Worm (Caenorhabditis elegans): ENCODE data around the gene mlh-1.

mlh-1 gene

DNA sequence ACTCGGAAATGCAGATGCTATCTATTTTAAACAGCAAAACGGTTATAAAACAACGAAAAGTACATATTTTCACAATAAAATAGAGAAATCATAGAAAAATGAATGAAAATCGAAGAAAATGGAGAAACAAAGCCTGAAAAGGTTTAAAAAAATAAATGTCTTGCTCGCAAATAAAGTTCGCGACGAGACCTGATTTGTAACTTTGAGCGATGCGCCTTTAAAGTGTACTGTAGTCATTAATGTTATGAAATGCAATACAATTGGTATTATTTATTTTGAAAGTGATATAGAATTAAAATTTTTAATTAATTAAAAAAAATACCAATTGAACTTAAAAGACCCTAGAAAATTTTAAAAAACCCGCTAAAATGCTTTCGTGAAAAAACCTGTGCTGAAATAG, 46.9 kb upstream of the mlh-1 start:
- TF ChIP-seq ceh-48 (tag; optimal IDR thresholded peaks at IDR 0.05), result no peak
- TF ChIP-seq fkh-10 (GFP tag; optimal IDR thresholded peaks at IDR 0.05), result no peak
- no peak for TF ChIP-seq ahr-1 (tag; optimal IDR thresholded peaks at IDR 0.05)
- TF ChIP-seq ceh-45 (GFP tag; IDR thresholded peaks at IDR 0.05), result no peak
- TF ChIP-seq nhr-11 (tag; optimal IDR thresholded peaks at IDR 0.05), result no peak
- no peak for TF ChIP-seq gmeb-2 (tag; optimal IDR thresholded peaks at IDR 0.05)
- no peak for TF ChIP-seq ceh-19 (GFP tag; optimal IDR thresholded peaks at IDR 0.05)
- no peak for TF ChIP-seq dve-1 (tag; optimal IDR thresholded peaks at IDR 0.05)
- TF ChIP-seq nfya-1 (tag; optimal IDR thresholded peaks at IDR 0.05), result no peak
- no peak for TF ChIP-seq sox-4 (tag; optimal IDR thresholded peaks at IDR 0.05)

DNA sequence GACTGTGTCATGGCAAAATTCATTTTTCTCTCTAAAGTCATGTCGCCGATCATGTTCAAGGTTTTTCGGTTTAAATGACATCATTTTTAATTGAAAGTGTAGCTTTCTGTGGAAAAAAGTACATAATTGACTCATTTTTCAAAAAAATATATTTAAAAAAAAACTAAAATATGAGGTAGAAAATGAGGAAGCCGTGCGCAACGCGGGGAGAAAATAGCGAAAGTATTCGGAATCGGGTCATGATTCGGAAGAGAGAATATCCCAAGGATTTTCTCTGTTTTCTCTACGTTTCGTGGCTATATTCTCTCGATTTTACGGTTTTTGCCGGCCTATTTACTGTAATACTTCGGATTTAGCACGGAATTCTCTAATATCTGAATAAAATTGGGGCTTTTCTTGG, 46.3 kb upstream of the mlh-1 start:
- no peak for TF ChIP-seq dmd-4 (tag; optimal IDR thresholded peaks at IDR 0.05; ENCODE audit: borderline replicate concordance)
- no peak for TF ChIP-seq pag-3 (tag; optimal IDR thresholded peaks at IDR 0.05; ENCODE audit: borderline replicate concordance)
- TF ChIP-seq ztf-16 (tag; optimal IDR thresholded peaks at IDR 0.05), result no peak
- no peak for TF ChIP-seq ceh-18 (tag; optimal IDR thresholded peaks at IDR 0.05)
- TF ChIP-seq sox-4 (tag; optimal IDR thresholded peaks at IDR 0.05), result no peak
- TF ChIP-seq npax-4 (tag; optimal IDR thresholded peaks at IDR 0.05), result no peak
- TF ChIP-seq ahr-1 (tag; optimal IDR thresholded peaks at IDR 0.05), result no peak
- no peak for TF ChIP-seq ceh-6 (GFP tag; optimal IDR thresholded peaks at IDR 0.05)
- no peak for TF ChIP-seq zip-5 (tag; optimal IDR thresholded peaks at IDR 0.05)
- TF ChIP-seq T23F11.4 (GFP tag; optimal IDR thresholded peaks at IDR 0.05), result no peak
- TF ChIP-seq hlh-13 (GFP tag; optimal IDR thresholded peaks at IDR 0.05), result no peak
- no peak for TF ChIP-seq mec-3 (tag; optimal IDR thresholded peaks at IDR 0.05; ENCODE audit: borderline replicate concordance)
- no peak for TF ChIP-seq ceh-34 (tag; optimal IDR thresholded peaks at IDR 0.05)
- no peak for TF ChIP-seq unc-42 (tag; optimal IDR thresholded peaks at IDR 0.05)
- no peak for TF ChIP-seq gmeb-2 (tag; optimal IDR thresholded peaks at IDR 0.05)
- TF ChIP-seq pros-1 (tag; optimal IDR thresholded peaks at IDR 0.05), result no peak
- no peak for TF ChIP-seq fkh-10 (GFP tag; optimal IDR thresholded peaks at IDR 0.05)
- TF ChIP-seq tbx-7 (tag; optimal IDR thresholded peaks at IDR 0.05), result no peak
- TF ChIP-seq ceh-45 (GFP tag; IDR thresholded peaks at IDR 0.05), result no peak

DNA sequence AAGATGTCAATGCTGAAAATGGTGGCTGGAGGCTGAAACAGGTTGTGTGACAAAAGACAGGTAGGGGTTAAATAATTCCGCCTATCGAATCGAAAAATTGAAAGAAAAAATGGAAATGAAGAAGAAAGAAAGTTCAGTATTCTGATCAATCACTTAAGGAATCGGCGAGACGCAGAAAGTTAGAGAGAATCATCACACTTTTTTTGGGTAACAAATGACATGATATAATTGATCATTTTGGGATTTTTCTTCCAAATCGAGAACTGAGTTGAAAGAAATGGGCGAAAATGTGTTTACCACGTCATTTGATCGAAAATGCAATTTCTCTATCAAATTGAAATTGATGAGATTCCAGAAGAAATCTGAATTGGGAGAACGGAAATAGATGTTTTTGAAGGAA, 41.7 kb upstream of the mlh-1 start:
- TF ChIP-seq madf-2 (tag; optimal IDR thresholded peaks at IDR 0.05) (no peak), ceh-30 (tag; optimal IDR thresholded peaks at IDR 0.05) (no peak), ama-1 (optimal IDR thresholded peaks at IDR 0.05) (no peak), mec-3 (tag; optimal IDR thresholded peaks at IDR 0.05; ENCODE audit: borderline replicate concordance) (no peak), ceh-14 (tag; optimal IDR thresholded peaks at IDR 0.05) (no peak), ceh-48 (tag; optimal IDR thresholded peaks at IDR 0.05) (no peak), pag-3 (tag; optimal IDR thresholded peaks at IDR 0.05; ENCODE audit: borderline replicate concordance) (no peak), syd-9 (tag; optimal IDR thresholded peaks at IDR 0.05) (no peak), pqm-1 (tag; optimal IDR thresholded peaks at IDR 0.05) (no peak), dmd-4 (tag; optimal IDR thresholded peaks at IDR 0.05; ENCODE audit: borderline replicate concordance) (no peak), K09A11.1 (tag; optimal IDR thresholded peaks at IDR 0.05; ENCODE audit: insufficient read depth) (no peak), sox-2 (GFP tag; IDR thresholded peaks at IDR 0.05) (no peak), ref-2 (tag; optimal IDR thresholded peaks at IDR 0.05) (no peak), pha-2 (tag; optimal IDR thresholded peaks at IDR 0.05) (no peak), nfya-1 (tag; optimal IDR thresholded peaks at IDR 0.05) (no peak), ceh-22 (tag; optimal IDR thresholded peaks at IDR 0.05) (no peak), nhr-11 (tag; optimal IDR thresholded peaks at IDR 0.05) (no peak)

DNA sequence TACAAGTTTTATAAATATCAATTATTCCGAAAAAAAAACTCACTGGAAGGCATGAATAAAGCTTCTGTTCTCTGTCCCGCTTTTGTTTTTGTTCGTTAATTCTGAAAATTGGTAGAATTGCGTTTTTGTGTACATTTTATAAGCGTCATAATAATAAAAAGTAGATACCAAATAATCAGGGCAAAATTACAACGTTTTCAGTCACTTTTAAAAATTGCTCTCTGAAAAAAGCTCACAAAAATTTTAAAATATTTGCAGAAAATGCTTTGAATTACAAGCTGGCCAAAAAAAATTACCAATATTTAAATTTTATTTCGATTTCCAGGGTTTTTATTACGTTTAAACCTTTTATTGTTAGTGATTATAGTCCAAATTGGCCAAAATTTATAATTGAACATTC, 40.9 kb upstream of the mlh-1 start, which contains the start of gene scav-2:
scav-2 (minus strand) TSS at position 101 of the 400 bp plus-strand sequence.
- TF ChIP-seq fkh-10 (GFP tag; optimal IDR thresholded peaks at IDR 0.05), result no peak

DNA sequence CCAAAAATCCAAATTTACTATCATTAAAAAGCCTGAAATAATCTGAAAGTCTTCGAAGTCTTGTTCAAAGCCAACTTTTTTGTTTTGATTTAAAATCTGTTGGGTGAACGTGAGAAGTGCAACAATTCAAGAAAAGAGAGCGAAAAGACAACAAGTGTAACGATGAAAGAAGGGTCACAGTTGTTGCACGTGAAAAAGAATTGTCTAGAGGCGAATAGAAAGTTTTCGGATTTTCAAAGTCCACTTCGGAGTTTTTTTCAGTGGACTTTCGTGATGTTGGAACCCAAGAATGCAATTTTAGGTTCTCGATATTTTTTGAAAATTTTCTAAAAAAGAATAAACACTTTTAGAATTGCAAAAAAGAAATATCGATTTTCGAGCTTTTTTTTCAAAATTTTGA, 35.6 kb upstream of the mlh-1 start:
- no peak for TF ChIP-seq zip-5 (tag; optimal IDR thresholded peaks at IDR 0.05)
- TF ChIP-seq ceh-14 (tag; optimal IDR thresholded peaks at IDR 0.05), result no peak
- TF ChIP-seq pat-9 (tag; optimal IDR thresholded peaks at IDR 0.05), result no peak
- no peak for TF ChIP-seq ceh-31 (tag; optimal IDR thresholded peaks at IDR 0.05)
- no peak for TF ChIP-seq eyg-1 (tag; optimal IDR thresholded peaks at IDR 0.05)
- no peak for TF ChIP-seq hlh-30 (tag; optimal IDR thresholded peaks at IDR 0.05; ENCODE audit: insufficient read depth)
- no peak for TF ChIP-seq fkh-6 (tag; optimal IDR thresholded peaks at IDR 0.05)
- no peak for TF ChIP-seq nfya-1 (tag; optimal IDR thresholded peaks at IDR 0.05)
- TF ChIP-seq syd-9 (tag; optimal IDR thresholded peaks at IDR 0.05), result no peak
- TF ChIP-seq Y22D7AL.16 (tag; optimal IDR thresholded peaks at IDR 0.05), result no peak
- no peak for TF ChIP-seq lin-11 (tag; optimal IDR thresholded peaks at IDR 0.05)
- TF ChIP-seq sox-4 (tag; optimal IDR thresholded peaks at IDR 0.05), result no peak
- TF ChIP-seq ets-4 (tag; optimal IDR thresholded peaks at IDR 0.05), result no peak
- TF ChIP-seq pag-3 (tag; optimal IDR thresholded peaks at IDR 0.05; ENCODE audit: borderline replicate concordance), result no peak
- no peak for TF ChIP-seq npax-4 (tag; optimal IDR thresholded peaks at IDR 0.05)
- no peak for TF ChIP-seq pqm-1 (tag; optimal IDR thresholded peaks at IDR 0.05)

Measured in whole organism, late embryonic.